Worm (Caenorhabditis elegans) whole organism, L1 larva: ENCODE data around the gene srx-29.

ENCODE experiments used
- C04F5.9 ChIP-seq: sonication (generic microtip); optimal IDR thresholded peaks from 2 replicates; lab custom pipeline; 2016; ENCODE audit warnings: missing genetic modification characterization, missing compliant biosample characterization
- F16B12.6 ChIP-seq: fragments of 150-350 bp; optimal IDR thresholded peaks from 2 replicates; lab custom pipeline; 2014; ENCODE audit warnings: missing biosample characterization, missing genetic modification characterization
- Y116A8C.19 ChIP-seq: sonication (generic microtip); optimal IDR thresholded peaks from 2 replicates; lab custom pipeline; 2016; ENCODE audit warnings: missing compliant biosample characterization, missing genetic modification characterization, borderline replicate concordance
- blmp-1 ChIP-seq: fragments of 150-350 bp; optimal IDR thresholded peaks from 2 replicates; lab custom pipeline; 2014; ENCODE audit warnings: missing biosample characterization, missing genetic modification characterization
- ceh-63 ChIP-seq: fragments of 200-800 bp; sonication (Bioruptor generic); optimal IDR thresholded peaks from 2 replicates; lab custom pipeline; 2018; ENCODE audit warnings: mild to moderate bottlenecking, missing genetic modification characterization, missing compliant biosample characterization
- ceh-8 ChIP-seq: fragments of 200-800 bp; sonication (Bioruptor generic); optimal IDR thresholded peaks from 2 replicates; lab custom pipeline; 2018; ENCODE audit warnings: mild to moderate bottlenecking, missing genetic modification characterization, moderate library complexity, missing compliant biosample characterization
- ceh-82 ChIP-seq, 3 experiments: fragments of 150-350 bp in 1 of 3; sonication (generic microtip) in 2 of 3; optimal IDR thresholded peaks; 2 replicates each; lab custom pipeline; 2014 to 2017; ENCODE audit warnings: missing biosample characterization in 3 of 3, missing genetic modification characterization in 3 of 3
- ceh-90 ChIP-seq: sonication (generic microtip); optimal IDR thresholded peaks from 2 replicates; lab custom pipeline; 2016; ENCODE audit warnings: missing genetic modification characterization, missing compliant biosample characterization
- ces-1 ChIP-seq: fragments of 150-350 bp; optimal IDR thresholded peaks from 2 replicates; lab custom pipeline; 2014; ENCODE audit warnings: missing biosample characterization, missing genetic modification reagents, missing genetic modification characterization
- dpl-1 ChIP-seq, 3 experiments: fragments of 150-350 bp in 2 of 3; sonication (generic microtip) in 1 of 3; optimal IDR thresholded peaks; 2 replicates each; lab custom pipeline; 2014 to 2017; ENCODE audit warnings: missing biosample characterization in 3 of 3, missing genetic modification characterization in 3 of 3, missing genetic modification reagents in 3 of 3
- dsc-1 ChIP-seq: sonication (generic microtip); optimal IDR thresholded peaks from 2 replicates; lab custom pipeline; 2016; ENCODE audit warnings: mild to moderate bottlenecking, missing genetic modification characterization, missing compliant biosample characterization
- efl-3 ChIP-seq: fragments of 200-800 bp; sonication (Bioruptor generic); optimal IDR thresholded peaks from 2 replicates; lab custom pipeline; 2018; ENCODE audit warnings: mild to moderate bottlenecking, missing genetic modification characterization, missing compliant biosample characterization
- egl-27 ChIP-seq, 2 experiments: fragments of 150-350 bp in 1 of 2; sonication (generic microtip); optimal IDR thresholded peaks; 3 replicates each; lab custom pipeline; 2017 to 2018; ENCODE audit warnings: missing biosample characterization in 2 of 2, missing genetic modification characterization in 2 of 2, missing genetic modification reagents in 2 of 2
- elt-3 ChIP-seq, 6 experiments: fragments of 150-350 bp in 1 of 6; sonication (generic microtip); optimal IDR thresholded peaks; 2 replicates each; lab custom pipeline; 2017 to 2018; ENCODE audit warnings: missing biosample characterization in 6 of 6, missing genetic modification characterization in 6 of 6, inconsistent platforms in 1 of 6
- ets-5 ChIP-seq: fragments of 200-800 bp; sonication (Bioruptor generic); IDR thresholded peaks from 2 replicates; pipeline ENCODE4 v1.3.6; 2022; ENCODE audit warnings: missing genetic modification characterization, missing compliant biosample characterization
- fkh-4 ChIP-seq: sonication (generic microtip); optimal IDR thresholded peaks from 2 replicates; lab custom pipeline; 2016; ENCODE audit warnings: missing compliant biosample characterization, missing genetic modification characterization, borderline replicate concordance
- hlh-17 ChIP-seq: fragments of 200-800 bp; sonication (Bioruptor generic); optimal IDR thresholded peaks from 2 replicates; lab custom pipeline; 2018; ENCODE audit warnings: missing genetic modification characterization, mild to moderate bottlenecking, missing compliant biosample characterization, moderate library complexity, borderline replicate concordance
- hpl-2 ChIP-seq: fragments of 150-350 bp; optimal IDR thresholded peaks from 2 replicates; lab custom pipeline; 2014; ENCODE audit warnings: missing biosample characterization, missing genetic modification reagents, missing genetic modification characterization
- isw-1 ChIP-seq: fragments of 200-800 bp; sonication (Bioruptor generic); IDR thresholded peaks from 2 replicates; pipeline ENCODE4 v1.3.6; 2022; ENCODE audit warnings: missing genetic modification characterization, missing compliant biosample characterization
- lin-14 ChIP-seq: fragments of 200-800 bp; sonication (Bioruptor generic); optimal IDR thresholded peaks from 2 replicates; lab custom pipeline; 2018; ENCODE audit warnings: mild to moderate bottlenecking, missing genetic modification characterization, moderate library complexity, missing compliant biosample characterization
- lin-35 ChIP-seq, 2 experiments: fragments of 150-350 bp; optimal IDR thresholded peaks; 2 replicates each; lab custom pipeline; 2014; ENCODE audit warnings: missing biosample characterization in 2 of 2, missing genetic modification characterization in 2 of 2, missing genetic modification reagents in 2 of 2
- lin-39 ChIP-seq: fragments of 150-350 bp; optimal IDR thresholded peaks from 2 replicates; lab custom pipeline; 2014; ENCODE audit warnings: missing biosample characterization, missing genetic modification reagents, missing genetic modification characterization
- lir-3 ChIP-seq: sonication (generic microtip); optimal IDR thresholded peaks from 2 replicates; lab custom pipeline; 2016; ENCODE audit warnings: mild to moderate bottlenecking, missing genetic modification characterization, moderate library complexity, missing compliant biosample characterization; ENCODE audit not compliant: poor library complexity
- lsy-2 ChIP-seq, 2 experiments: fragments of 150-350 bp; optimal IDR thresholded peaks; 2 replicates each; lab custom pipeline; 2014; ENCODE audit warnings: missing biosample characterization in 2 of 2, missing genetic modification characterization in 2 of 2
- mdl-1 ChIP-seq, 2 experiments: fragments of 150-350 bp; optimal IDR thresholded peaks; 2 replicates each; lab custom pipeline; 2014 to 2017; ENCODE audit warnings: missing biosample characterization in 2 of 2, missing genetic modification characterization in 2 of 2, inconsistent platforms in 1 of 2
- mep-1 ChIP-seq: fragments of 150-350 bp; optimal IDR thresholded peaks from 2 replicates; lab custom pipeline; 2014; ENCODE audit warnings: missing biosample characterization, missing genetic modification characterization
- nhr-11 ChIP-seq: fragments of 150-350 bp; optimal IDR thresholded peaks from 2 replicates; lab custom pipeline; 2014; ENCODE audit warnings: missing biosample characterization, missing genetic modification characterization
- nhr-12 ChIP-seq: sonication (generic microtip); optimal IDR thresholded peaks from 2 replicates; lab custom pipeline; 2017; ENCODE audit warnings: missing biosample characterization, missing genetic modification characterization
- nhr-20 ChIP-seq: sonication (generic microtip); optimal IDR thresholded peaks from 2 replicates; lab custom pipeline; 2016; ENCODE audit warnings: mild to moderate bottlenecking, missing genetic modification characterization, missing compliant biosample characterization
- nhr-237 ChIP-seq: fragments of 150-350 bp; optimal IDR thresholded peaks from 2 replicates; lab custom pipeline; 2014; ENCODE audit warnings: missing biosample characterization, missing genetic modification characterization
- nhr-28 ChIP-seq: fragments of 150-350 bp; optimal IDR thresholded peaks from 2 replicates; lab custom pipeline; 2014; ENCODE audit warnings: missing biosample characterization, missing genetic modification characterization
- nhr-71 ChIP-seq: sonication (generic microtip); optimal IDR thresholded peaks from 2 replicates; lab custom pipeline; 2016; ENCODE audit warnings: mild to moderate bottlenecking, missing genetic modification characterization, moderate library complexity, missing compliant biosample characterization
- nhr-76 ChIP-seq: sonication (generic microtip); optimal IDR thresholded peaks from 2 replicates; lab custom pipeline; 2017; ENCODE audit warnings: missing biosample characterization, missing genetic modification characterization
- nhr-84 ChIP-seq: sonication (generic microtip); optimal IDR thresholded peaks from 2 replicates; lab custom pipeline; 2017; ENCODE audit warnings: missing biosample characterization, missing genetic modification characterization
- nhr-90 ChIP-seq: sonication (generic microtip); optimal IDR thresholded peaks from 2 replicates; lab custom pipeline; 2016; ENCODE audit warnings: mild to moderate bottlenecking, missing genetic modification characterization, missing compliant biosample characterization; ENCODE audit not compliant: poor library complexity
- pag-3 ChIP-seq: sonication (generic microtip); optimal IDR thresholded peaks from 2 replicates; lab custom pipeline; 2017; ENCODE audit warnings: missing genetic modification characterization, mild to moderate bottlenecking, missing compliant biosample characterization, antibody characterized with exemption, borderline replicate concordance; ENCODE audit not compliant: insufficient read depth
- pax-3 ChIP-seq: fragments of 200-800 bp; sonication (Bioruptor generic); optimal IDR thresholded peaks from 2 replicates; lab custom pipeline; 2018; ENCODE audit warnings: mild to moderate bottlenecking, missing genetic modification characterization, moderate library complexity, missing compliant biosample characterization
- pqm-1 ChIP-seq: sonication (generic microtip); optimal IDR thresholded peaks from 3 replicates; lab custom pipeline; 2017; ENCODE audit warnings: missing biosample characterization, missing genetic modification characterization
- rnt-1 ChIP-seq: sonication (generic microtip); optimal IDR thresholded peaks from 2 replicates; lab custom pipeline; 2016; ENCODE audit warnings: mild to moderate bottlenecking, missing genetic modification characterization, moderate library complexity, missing compliant biosample characterization
- snpc-4 ChIP-seq: fragments of 150-350 bp; optimal IDR thresholded peaks from 2 replicates; lab custom pipeline; 2014; ENCODE audit warnings: missing biosample characterization, missing genetic modification characterization
- swsn-7 ChIP-seq: sonication (generic microtip); optimal IDR thresholded peaks from 2 replicates; lab custom pipeline; 2016; ENCODE audit warnings: missing genetic modification characterization, missing compliant biosample characterization
- tlp-1 ChIP-seq: fragments of 150-350 bp; optimal IDR thresholded peaks from 2 replicates; lab custom pipeline; 2014; ENCODE audit warnings: missing biosample characterization, missing genetic modification characterization
- unc-130 ChIP-seq: fragments of 150-350 bp; optimal IDR thresholded peaks from 2 replicates; lab custom pipeline; 2017; ENCODE audit warnings: missing biosample characterization, missing genetic modification characterization, inconsistent platforms
- unc-30 ChIP-seq: sonication (generic microtip); optimal IDR thresholded peaks from 2 replicates; lab custom pipeline; 2017; ENCODE audit warnings: missing biosample characterization, missing genetic modification characterization
- unc-62 ChIP-seq: fragments of 150-350 bp; optimal IDR thresholded peaks from 2 replicates; lab custom pipeline; 2014; ENCODE audit warnings: missing biosample characterization, missing genetic modification reagents, missing genetic modification characterization
- unc-86 ChIP-seq: sonication (generic microtip); optimal IDR thresholded peaks from 2 replicates; lab custom pipeline; 2016; ENCODE audit warnings: missing genetic modification characterization, missing compliant biosample characterization
- unc-98 ChIP-seq: fragments of 200-800 bp; sonication (Bioruptor generic); IDR thresholded peaks from 2 replicates; pipeline ENCODE4 v1.3.6; 2022; ENCODE audit warnings: missing genetic modification characterization, missing compliant biosample characterization
- xbp-1 ChIP-seq: sonication (generic microtip); optimal IDR thresholded peaks from 2 replicates; lab custom pipeline; 2016; ENCODE audit warnings: missing genetic modification characterization, missing compliant biosample characterization
- ztf-4 ChIP-seq: fragments of 150-350 bp; optimal IDR thresholded peaks from 2 replicates; lab custom pipeline; 2014; ENCODE audit warnings: missing biosample characterization, missing genetic modification characterization

The srx-29 gene

ce11 chrV:15664053-15664661 lies 33.8 kb downstream of the srx-29 start (continued):
- TF ChIP-seq unc-86 (tag; lab: Kevin White, UChicago): no peak
- no peak for TF ChIP-seq lir-3
- peak; percentile 95 for TF ChIP-seq blmp-1
- no peak for TF ChIP-seq xbp-1
- no peak for TF ChIP-seq C04F5.9
- TF ChIP-seq lin-35 (GFP tag; optimal IDR thresholded peaks at IDR 0.05; lab: Kevin White, UChicago): peak; percentile 7 to 58
- TF ChIP-seq isw-1 (GFP tag; lab: Robert Waterston, UW): no peak
- TF ChIP-seq nhr-84: no peak
- no peak for TF ChIP-seq snpc-4 (tag; lab: Kevin White, UChicago)
- TF ChIP-seq lin-39 (tag; lab: Kevin White, UChicago): no peak
- TF ChIP-seq pax-3: no peak
- TF ChIP-seq ceh-90 (tag; lab: Kevin White, UChicago): no peak
- peak in 3 of 6 experiments; percentile 41 to 63 (median 59) for TF ChIP-seq elt-3 (tag; optimal IDR thresholded peaks at IDR 0.05; lab: Kevin White, UChicago)
- no peak for TF ChIP-seq pqm-1 (tag; lab: Kevin White, UChicago)
- peak in 1 of 2 experiments; percentile 62 for TF ChIP-seq mdl-1 (tag; optimal IDR thresholded peaks at IDR 0.05; lab: Kevin White, UChicago)
- TF ChIP-seq nhr-12 (tag; lab: Kevin White, UChicago): no peak
- no peak for TF ChIP-seq ces-1
- TF ChIP-seq unc-130: no peak

- TF ChIP-seq ztf-4 (tag; lab: Kevin White, UChicago) (no peak), unc-98 (no peak), Y116A8C.19 (no peak), lsy-2 (tag; optimal IDR thresholded peaks at IDR 0.05; lab: Kevin White, UChicago) (peak in 1 of 2 experiments; percentile 20), dsc-1 (peak; percentile 72), nhr-11 (no peak), rnt-1 (tag; lab: Kevin White, UChicago) (peak; percentile 52), tlp-1 (tag; lab: Kevin White, UChicago) (no peak), nhr-71 (tag; lab: Kevin White, UChicago) (peak; percentile 8)
Measured at ce11 chrV:15661580-15661979, 36.4 kb downstream of the srx-29 start.

- TF ChIP-seq F16B12.6 (tag; lab: Kevin White, UChicago) (no peak), ets-5 (GFP tag; lab: Robert Waterston, UW) (no peak), ceh-82 (tag; optimal IDR thresholded peaks at IDR 0.05; lab: Kevin White, UChicago) (no peak), lsy-2 (tag; optimal IDR thresholded peaks at IDR 0.05; lab: Kevin White, UChicago) (no peak), rnt-1 (tag; lab: Kevin White, UChicago) (peak; percentile 5), nhr-90 (peak; percentile 10), hpl-2 (GFP tag; lab: Kevin White, UChicago) (no peak), unc-30 (tag; lab: Kevin White, UChicago) (no peak), C04F5.9 (no peak), nhr-28 (no peak), ceh-8 (no peak), unc-62 (GFP tag; lab: Kevin White, UChicago) (no peak), lir-3 (no peak), nhr-71 (tag; lab: Kevin White, UChicago) (peak; percentile 26), mep-1 (tag; lab: Kevin White, UChicago) (no peak), egl-27 (tag; optimal IDR thresholded peaks at IDR 0.05; lab: Kevin White, UChicago) (no peak), nhr-20 (peak; percentile 28), dpl-1 (GFP tag; optimal IDR thresholded peaks at IDR 0.05; lab: Kevin White, UChicago) (no peak), fkh-4 (tag; lab: Kevin White, UChicago) (no peak), ceh-63 (GFP tag; lab: Kevin White, UChicago) (no peak), nhr-237 (tag; lab: Kevin White, UChicago) (no peak), lin-14 (GFP tag; lab: Kevin White, UChicago) (peak; percentile 82), pag-3 (tag; lab: Kevin White, UChicago) (no peak), swsn-7 (tag; lab: Kevin White, UChicago) (no peak), ces-1 (no peak), Y116A8C.19 (no peak), hlh-17 (GFP tag; lab: Kevin White, UChicago) (no peak), nhr-76 (tag; lab: Kevin White, UChicago) (no peak), efl-3 (peak; percentile 2), xbp-1 (no peak)
Measured at ce11 chrV:15661003-15661402, 37.0 kb downstream of the srx-29 start.
